Worm (Caenorhabditis elegans): Measurements from ENCODE around the gene scl-20.

The scl-20 gene

DNA sequence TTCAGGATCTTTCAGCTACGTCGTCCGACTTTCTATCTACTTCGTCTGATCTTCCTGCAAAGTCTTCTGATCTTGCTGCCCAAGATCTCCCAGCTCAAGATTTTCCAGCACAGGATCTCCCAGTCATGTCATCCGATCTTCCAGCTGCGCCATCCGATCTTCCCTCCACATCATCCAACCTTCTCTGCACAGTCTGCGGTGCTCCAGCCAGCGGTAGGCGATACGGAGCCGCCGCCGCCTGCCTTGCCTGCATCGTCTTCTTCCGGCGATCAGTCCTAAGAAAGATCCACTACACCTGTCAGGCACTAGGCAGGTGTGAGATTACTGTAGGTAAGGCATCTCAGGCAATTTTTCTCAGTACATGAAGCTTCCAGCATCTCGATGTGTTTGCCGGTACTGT lies 35.0 kb downstream of the scl-20 start, which contains the start of gene nhr-241:
Gene nhr-241 (plus strand): TSS at position 126 of the 400 bp plus-strand sequence.
- TF ChIP-seq flt-1 (GFP tag; IDR thresholded peaks at IDR 0.05): no peak
- TF ChIP-seq ref-1 (GFP tag; conservative IDR thresholded peaks at IDR 0.05): no peak
- TF ChIP-seq tab-1 (GFP tag; IDR thresholded peaks at IDR 0.05): no peak
- no peak for TF ChIP-seq T22C8.4 (GFP tag; IDR thresholded peaks at IDR 0.05)
- no peak for TF ChIP-seq cog-1 (tag; optimal IDR thresholded peaks at IDR 0.05)
- TF ChIP-seq med-1 (GFP tag; optimal IDR thresholded peaks at IDR 0.05; ENCODE audit: insufficient read depth): no peak
- no peak for TF ChIP-seq ztf-23 (GFP tag; IDR thresholded peaks at IDR 0.05)
- TF ChIP-seq ztf-29 (GFP tag; IDR thresholded peaks at IDR 0.05): no peak
- no peak for TF ChIP-seq klf-2 (GFP tag; conservative IDR thresholded peaks at IDR 0.05)

DNA sequence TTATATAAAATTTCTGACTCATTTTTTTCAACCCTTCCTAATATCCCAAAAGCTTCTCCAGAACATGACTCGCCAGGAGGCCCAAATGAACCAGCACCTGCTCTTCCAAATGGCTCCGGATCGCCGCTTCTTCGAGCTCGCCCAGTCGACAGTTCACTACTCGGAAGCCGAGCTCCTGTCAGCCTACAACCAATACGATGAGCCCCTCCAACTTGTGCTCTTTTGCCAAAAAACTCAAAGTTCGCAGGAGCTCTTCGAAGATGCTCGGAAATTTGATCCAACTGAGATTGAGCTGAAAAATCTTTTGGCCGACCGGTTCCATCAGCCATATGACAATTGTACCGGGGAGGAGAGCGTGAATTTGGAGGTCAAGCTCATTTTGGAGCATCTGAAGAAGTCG lies 38.8 kb downstream of the scl-20 start:
- no peak for TF ChIP-seq med-1 (GFP tag; optimal IDR thresholded peaks at IDR 0.05; ENCODE audit: insufficient read depth)
- TF ChIP-seq T22C8.4 (GFP tag; IDR thresholded peaks at IDR 0.05): no peak
- TF ChIP-seq ztf-29 (GFP tag; IDR thresholded peaks at IDR 0.05): no peak
- no peak for TF ChIP-seq ztf-23 (GFP tag; IDR thresholded peaks at IDR 0.05)

DNA sequence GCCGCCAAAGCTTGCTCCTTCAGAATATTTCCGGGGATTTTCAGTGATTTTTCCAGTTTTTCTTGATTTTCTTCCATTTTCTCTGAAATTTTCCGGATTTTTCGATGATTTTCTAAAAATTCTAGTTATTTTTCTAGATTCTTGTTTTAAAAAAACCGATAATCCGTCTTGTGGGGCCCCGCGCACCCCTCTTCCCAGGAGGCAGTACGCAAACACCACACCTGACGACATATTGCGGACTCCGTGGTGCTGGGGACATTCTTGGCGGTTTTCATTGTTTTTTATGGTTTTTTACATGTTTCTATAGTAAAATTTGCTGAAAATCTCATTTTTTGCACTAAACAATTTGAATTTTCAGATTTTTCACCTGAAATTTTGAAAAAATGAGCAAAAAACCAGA lies 44.6 kb downstream of the scl-20 start, which contains the start of the genes ubc-19 and Y69H2.7:
Gene ubc-19 (minus strand): TSS at position 82 of the 400 bp plus-strand sequence.
Gene Y69H2.7 (plus strand): TSS at position 309 of the 400 bp plus-strand sequence.
- no peak for TF ChIP-seq ztf-29 (GFP tag; IDR thresholded peaks at IDR 0.05)
- no peak for TF ChIP-seq T22C8.4 (GFP tag; IDR thresholded peaks at IDR 0.05)
- no peak for TF ChIP-seq flt-1 (GFP tag; IDR thresholded peaks at IDR 0.05)
- no peak for TF ChIP-seq cog-1 (tag; optimal IDR thresholded peaks at IDR 0.05)

DNA sequence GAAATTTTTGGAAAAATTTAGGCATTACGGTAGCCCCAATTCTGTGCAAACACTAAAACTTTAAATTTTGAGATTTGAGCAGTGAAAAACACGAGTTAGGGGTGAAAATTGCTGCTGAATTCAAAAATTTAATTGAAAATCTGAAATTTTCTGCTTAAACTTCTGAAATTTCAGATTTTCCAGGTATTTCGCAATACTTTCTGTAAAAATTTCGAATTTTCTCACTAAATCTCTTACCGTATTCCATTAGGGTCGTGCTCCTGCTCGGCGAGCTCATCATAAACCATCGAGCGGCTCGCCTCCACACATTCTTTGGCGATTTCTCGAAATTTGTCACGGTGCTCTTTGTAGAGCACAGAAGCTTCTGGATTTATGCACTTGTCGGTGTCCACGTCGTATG lies 46.9 kb downstream of the scl-20 start:
- TF ChIP-seq ztf-23 (GFP tag; IDR thresholded peaks at IDR 0.05) (no peak), flt-1 (GFP tag; IDR thresholded peaks at IDR 0.05) (no peak)

ce11 chrV:18684455-18684987 lies 49.8 kb downstream of the scl-20 start, which contains the start of gene Y69H2.17:
Gene Y69H2.17, plus strand, starts transcription at chrV:18684937.
- TF ChIP-seq tab-1 (GFP tag; IDR thresholded peaks at IDR 0.05) (no peak), klf-2 (GFP tag; conservative IDR thresholded peaks at IDR 0.05) (no peak), med-1 (GFP tag; optimal IDR thresholded peaks at IDR 0.05; ENCODE audit: insufficient read depth) (no peak), cog-1 (tag; optimal IDR thresholded peaks at IDR 0.05) (no peak), T22C8.4 (GFP tag; IDR thresholded peaks at IDR 0.05) (no peak), ref-1 (GFP tag; conservative IDR thresholded peaks at IDR 0.05) (no peak), flt-1 (GFP tag; IDR thresholded peaks at IDR 0.05) (no peak), ztf-29 (GFP tag; IDR thresholded peaks at IDR 0.05) (no peak), ztf-23 (GFP tag; IDR thresholded peaks at IDR 0.05) (no peak)

Data from whole organism, midembryonic.